Worm (Caenorhabditis elegans) whole organism, L2 larva: ENCODE data around the gene stdh-3.

Experiments
- crh-2 ChIP-seq: sonication (generic microtip); optimal IDR thresholded peaks from 2 replicates; lab custom pipeline; 2017; ENCODE audit warnings: missing biosample characterization, missing genetic modification characterization
- lin-11 ChIP-seq: fragments of 150-350 bp; sonication (generic microtip); optimal IDR thresholded peaks from 2 replicates; lab custom pipeline; 2014; ENCODE audit warnings: missing biosample characterization, missing genetic modification characterization, inconsistent platforms, mixed read lengths
- nhr-11 ChIP-seq: fragments of 150-350 bp; optimal IDR thresholded peaks from 2 replicates; lab custom pipeline; 2014; ENCODE audit warnings: missing biosample characterization, missing genetic modification characterization
- nhr-25 ChIP-seq: fragments of 150-350 bp; sonication (generic microtip); optimal IDR thresholded peaks from 3 replicates; lab custom pipeline; 2014; ENCODE audit warnings: missing biosample characterization, missing genetic modification characterization
- peb-1 ChIP-seq: fragments of 150-350 bp; optimal IDR thresholded peaks from 2 replicates; lab custom pipeline; 2014; ENCODE audit warnings: missing biosample characterization, missing genetic modification characterization
- zag-1 ChIP-seq: fragments of 150-350 bp; optimal IDR thresholded peaks from 2 replicates; lab custom pipeline; 2014; ENCODE audit warnings: missing biosample characterization, missing genetic modification characterization

ce11 chrV:13953191-13953590 is 48.8 kb downstream of the stdh-3 start, which contains the start of gene R10D12.8:
- TF ChIP-seq zag-1 (tag; lab: Kevin White, UChicago) (no peak), nhr-25 (no peak), lin-11 (tag; lab: Kevin White, UChicago) (no peak), nhr-11 (tag; lab: Kevin White, UChicago) (no peak), peb-1 (tag; lab: Kevin White, UChicago) (no peak), crh-2 (tag; lab: Kevin White, UChicago) (no peak)
